Worm (Caenorhabditis elegans): ENCODE data around the gene dyf-4.

dyf-4 gene

DNA sequence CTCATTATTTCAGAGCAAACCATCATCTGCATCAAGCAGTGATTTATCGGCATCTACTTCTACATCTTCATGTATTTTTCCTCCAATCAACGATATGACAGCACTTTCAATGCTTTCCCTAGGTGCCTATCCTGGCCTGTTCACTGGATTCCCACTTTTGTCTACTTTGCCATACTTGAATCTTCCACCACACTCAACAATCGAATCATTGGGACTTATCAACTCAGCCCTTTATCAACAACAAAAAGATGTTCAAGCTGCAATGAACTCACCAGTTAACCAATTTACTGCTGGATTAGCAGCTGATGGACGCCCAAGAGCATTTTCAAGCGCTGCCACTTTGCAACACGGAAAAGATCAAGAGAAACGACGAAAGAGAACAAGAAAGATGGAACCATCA lies 15.7 kb upstream of the dyf-4 start (continued):
- TF ChIP-seq sea-2 (GFP tag; optimal IDR thresholded peaks at IDR 0.05): no peak

DNA sequence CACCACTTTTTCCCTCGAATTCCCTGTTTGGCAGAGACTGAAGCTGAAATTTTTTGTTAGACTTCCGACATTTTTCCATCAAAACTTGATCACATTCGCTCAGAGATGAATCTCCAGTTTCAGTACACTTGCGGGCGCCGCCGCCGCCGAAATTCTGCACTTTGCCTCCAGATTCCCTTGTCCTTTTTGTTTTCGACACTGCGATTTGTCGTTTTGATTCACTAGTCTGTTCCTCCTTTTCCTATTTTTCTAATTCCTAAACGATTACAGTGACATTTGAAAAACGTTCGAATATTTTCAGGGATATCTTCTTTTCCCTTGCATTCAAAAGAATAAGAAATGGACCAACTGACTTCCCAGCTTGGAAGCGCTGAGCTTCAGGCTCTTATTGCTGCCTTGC lies 15.2 kb upstream of the dyf-4 start, which contains the start of gene F45D3.2:
Gene F45D3.2 (plus strand): TSS at position 301 of the 400 bp plus-strand sequence.
- no peak for TF ChIP-seq ceh-16 (tag; optimal IDR thresholded peaks at IDR 0.05)
- no peak for TF ChIP-seq elt-3 (tag; optimal IDR thresholded peaks at IDR 0.05)
- TF ChIP-seq pqm-1 (tag; optimal IDR thresholded peaks at IDR 0.05): no peak
- TF ChIP-seq skn-1 (tag; optimal IDR thresholded peaks at IDR 0.05): no peak
- no peak for TF ChIP-seq unc-39 (tag; optimal IDR thresholded peaks at IDR 0.05)
- TF ChIP-seq daf-12 (tag; optimal IDR thresholded peaks at IDR 0.05): no peak
- no peak for TF ChIP-seq pha-4 (tag; optimal IDR thresholded peaks at IDR 0.05)
- no peak for TF ChIP-seq nhr-67 (tag; optimal IDR thresholded peaks at IDR 0.05)
- no peak for TF ChIP-seq ama-1 (optimal IDR thresholded peaks at IDR 0.05)
- TF ChIP-seq elt-2 (tag; optimal IDR thresholded peaks at IDR 0.05): no peak
- no peak for TF ChIP-seq eor-1 (tag; optimal IDR thresholded peaks at IDR 0.05)
- no peak for TF ChIP-seq ceh-82 (tag; optimal IDR thresholded peaks at IDR 0.05)
- no peak for TF ChIP-seq lin-15B (tag; optimal IDR thresholded peaks at IDR 0.05)
- TF ChIP-seq ceh-28 (tag; optimal IDR thresholded peaks at IDR 0.05): no peak
- TF ChIP-seq nhr-77 (tag; optimal IDR thresholded peaks at IDR 0.05): no peak

DNA sequence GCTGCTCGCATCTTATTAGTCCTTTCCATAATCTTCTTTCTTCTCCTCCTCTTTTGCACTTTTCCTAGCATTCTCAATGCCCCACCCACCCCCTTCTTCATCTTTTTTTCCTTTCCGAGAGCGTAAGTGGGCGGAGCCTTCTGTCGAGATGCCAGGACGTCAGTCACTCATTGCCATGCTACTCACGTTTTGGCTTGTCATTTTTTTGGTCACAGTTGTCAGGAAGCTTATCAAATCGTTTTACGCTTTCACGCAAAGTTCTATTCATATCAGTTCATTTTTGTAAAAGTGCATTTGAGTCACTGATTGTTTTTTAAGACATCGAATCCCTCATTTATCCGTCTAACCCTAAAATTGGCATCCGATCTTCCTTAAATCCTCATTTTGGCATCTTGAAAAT lies 14.5 kb upstream of the dyf-4 start:
- TF ChIP-seq daf-12 (tag; optimal IDR thresholded peaks at IDR 0.05): peak; percentile 37
- TF ChIP-seq fkh-2 (tag; optimal IDR thresholded peaks at IDR 0.05): no peak
- peak; percentile 5 for TF ChIP-seq elt-2 (tag; optimal IDR thresholded peaks at IDR 0.05)
- TF ChIP-seq unc-62 (GFP tag; optimal IDR thresholded peaks at IDR 0.05): peak; percentile 88
- TF ChIP-seq lin-39 (tag; optimal IDR thresholded peaks at IDR 0.05): no peak
- peak; percentile 45 for TF ChIP-seq nfya-1 (tag; optimal IDR thresholded peaks at IDR 0.05; ENCODE audit: insufficient read depth)
- peak; percentile 25 for TF ChIP-seq nhr-23 (tag; optimal IDR thresholded peaks at IDR 0.05)
- TF ChIP-seq snpc-4 (tag; optimal IDR thresholded peaks at IDR 0.05): no peak

- TF ChIP-seq nhr-77 (tag; optimal IDR thresholded peaks at IDR 0.05): no peak
- no peak for TF ChIP-seq fkh-2 (tag; optimal IDR thresholded peaks at IDR 0.05)
- TF ChIP-seq lin-39 (tag; optimal IDR thresholded peaks at IDR 0.05): peak; percentile 3
- peak; percentile 39 for TF ChIP-seq nfya-1 (tag; optimal IDR thresholded peaks at IDR 0.05; ENCODE audit: insufficient read depth)
- TF ChIP-seq elt-1 (tag; optimal IDR thresholded peaks at IDR 0.05): peak; percentile 95
- peak; percentile 24 for TF ChIP-seq hmg-11 (tag; optimal IDR thresholded peaks at IDR 0.05)
- TF ChIP-seq nhr-25 (tag; optimal IDR thresholded peaks at IDR 0.05): peak; percentile 27
These were observed 13.7 kb upstream of the dyf-4 start for ce11 chrV:12538984-12539852.

- TF ChIP-seq nhr-25 (tag; optimal IDR thresholded peaks at IDR 0.05): peak; percentile 84
- peak; percentile 81 for TF ChIP-seq nhr-23 (tag; optimal IDR thresholded peaks at IDR 0.05)
- no peak for TF ChIP-seq nfya-1 (tag; optimal IDR thresholded peaks at IDR 0.05; ENCODE audit: insufficient read depth)
- peak; percentile 68 for TF ChIP-seq unc-62 (GFP tag; optimal IDR thresholded peaks at IDR 0.05)
- peak; percentile 57 for TF ChIP-seq daf-12 (tag; optimal IDR thresholded peaks at IDR 0.05)
- peak; percentile 59 for TF ChIP-seq elt-1 (tag; optimal IDR thresholded peaks at IDR 0.05)
These were observed 12.0 kb upstream of the dyf-4 start for ce11 chrV:12537505-12537904.

ce11 chrV:12536409-12537038 lies 11.0 kb upstream of the dyf-4 start:
- TF ChIP-seq lin-39 (tag; optimal IDR thresholded peaks at IDR 0.05): peak; percentile 57
- TF ChIP-seq nhr-25 (tag; optimal IDR thresholded peaks at IDR 0.05): peak; percentile 31
- no peak for TF ChIP-seq elt-2 (tag; optimal IDR thresholded peaks at IDR 0.05)
- peak; percentile 16 for TF ChIP-seq nfya-1 (tag; optimal IDR thresholded peaks at IDR 0.05; ENCODE audit: insufficient read depth)
- peak; percentile 43 for TF ChIP-seq nhr-23 (tag; optimal IDR thresholded peaks at IDR 0.05)
- no peak for TF ChIP-seq ceh-28 (tag; optimal IDR thresholded peaks at IDR 0.05)

ce11 chrV:12534941-12535340 lies 9.4 kb upstream of the dyf-4 start:
- no peak for TF ChIP-seq hmg-11 (tag; optimal IDR thresholded peaks at IDR 0.05)
- TF ChIP-seq pha-4 (tag; optimal IDR thresholded peaks at IDR 0.05): peak; percentile 26
